Worm (Caenorhabditis elegans): Measurements from ENCODE around the gene tbx-9.

DNA sequence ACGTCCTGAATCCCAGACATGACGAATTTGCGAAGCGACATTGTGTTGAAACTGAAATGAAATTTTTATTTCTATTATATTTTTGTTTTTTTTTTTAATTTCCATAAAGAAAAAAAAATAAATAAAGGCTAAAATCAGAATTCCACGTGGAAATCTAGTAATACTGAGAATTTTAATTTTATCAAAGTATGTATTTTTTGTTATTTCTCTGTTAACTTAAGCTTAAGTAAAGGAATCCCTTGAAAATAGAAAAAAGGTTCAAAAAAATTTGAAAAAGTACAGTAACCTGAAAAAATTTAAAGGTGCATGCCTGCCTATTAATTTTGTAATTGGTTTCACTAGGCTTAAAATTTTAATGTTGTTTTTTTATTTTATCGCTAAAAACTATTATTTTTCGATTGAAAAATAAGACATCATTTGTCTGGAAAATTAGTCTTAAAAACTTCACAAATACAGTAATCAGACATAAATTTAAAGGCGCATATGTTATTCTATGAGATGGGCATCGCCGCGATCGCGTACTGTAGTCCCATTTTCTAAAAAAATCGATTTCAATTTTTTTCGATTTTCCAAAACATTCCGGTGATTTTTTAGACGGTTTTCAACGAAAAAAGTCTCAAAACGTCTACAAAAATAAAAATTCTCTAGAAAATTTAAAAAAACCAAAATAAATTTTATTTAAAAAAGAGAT lies 11.1 kb downstream of the tbx-9 start, which contains the start of gene nex-2:
- TF ChIP-seq pqm-1 (tag; optimal IDR thresholded peaks at IDR 0.05) (no peak), nfya-1 (tag; optimal IDR thresholded peaks at IDR 0.05; ENCODE audit: insufficient read depth) (no peak), zag-1 (tag; optimal IDR thresholded peaks at IDR 0.05) (no peak), nhr-12 (tag; optimal IDR thresholded peaks at IDR 0.05) (no peak), lin-39 (tag; optimal IDR thresholded peaks at IDR 0.05) (no peak), fkh-10 (GFP tag; optimal IDR thresholded peaks at IDR 0.05) (no peak), ama-1 (optimal IDR thresholded peaks at IDR 0.05) (no peak), ztf-4 (tag; optimal IDR thresholded peaks at IDR 0.05) (no peak), daf-12 (tag; optimal IDR thresholded peaks at IDR 0.05) (no peak), ceh-28 (tag; optimal IDR thresholded peaks at IDR 0.05) (no peak), pha-4 (tag; optimal IDR thresholded peaks at IDR 0.05) (no peak), nhr-77 (tag; optimal IDR thresholded peaks at IDR 0.05) (no peak), ceh-82 (tag; optimal IDR thresholded peaks at IDR 0.05) (no peak)
